Worm (Caenorhabditis elegans) whole organism, mixed stage, embryonic: ENCODE data around the gene shw-1.

Source experiments
- elt-1 ChIP-seq: sonication (generic microtip); optimal IDR thresholded peaks from 2 replicates; lab custom pipeline; 2017; ENCODE audit warnings: missing genetic modification characterization, mild to moderate bottlenecking, missing compliant biosample characterization, antibody characterized with exemption, moderate library complexity, borderline replicate concordance; ENCODE audit not compliant: insufficient read depth
- unc-39 ChIP-seq: fragments of 150-350 bp; optimal IDR thresholded peaks from 2 replicates; lab custom pipeline; 2014; ENCODE audit warnings: missing biosample characterization, missing genetic modification characterization

ce11 chrII:8346384-8346783 lies 25.1 kb upstream of the shw-1 start, which contains the start of gene eff-1:
- no peak for TF ChIP-seq unc-39 (tag; lab: Kevin White, UChicago)
- no peak for TF ChIP-seq elt-1 (tag; lab: Kevin White, UChicago)
